Fruit fly (Drosophila melanogaster): Measurements from ENCODE around the gene CG14218.

dm6 chrX:19618183-19618740 lies 36.5 kb upstream of the CG14218 start, which contains the start of the genes Pstk and Tim9b:
- no peak for TF ChIP-seq OdsH (GFP tag; optimal IDR thresholded peaks at IDR 0.05)
- TF ChIP-seq Hr78 (GFP tag; optimal IDR thresholded peaks at IDR 0.05) = no peak
- TF ChIP-seq Hnf4 (GFP tag; optimal IDR thresholded peaks at IDR 0.05) = no peak
- TF ChIP-seq h (GFP tag; optimal IDR thresholded peaks at IDR 0.05) = no peak
- TF ChIP-seq lola (GFP tag; optimal IDR thresholded peaks at IDR 0.05) = no peak
- TF ChIP-seq sage (GFP tag; optimal IDR thresholded peaks at IDR 0.05) = no peak
- TF ChIP-seq HLH106 (tag; optimal IDR thresholded peaks at IDR 0.05) = no peak
- no peak for TF ChIP-seq pan (optimal IDR thresholded peaks at IDR 0.05)
- no peak for TF ChIP-seq Sp1 (GFP tag; optimal IDR thresholded peaks at IDR 0.05)

Data from whole organism, wandering third instar larva.